Worm (Caenorhabditis elegans) whole organism, young adult: ENCODE results near the gene F58H7.1.

Experiments used
- C06A6.2 ChIP-seq: fragments of 200-800 bp; sonication (Bioruptor generic); conservative IDR thresholded peaks from 2 replicates; pipeline ENCODE4 v1.3.6; 2022; ENCODE audit warnings: missing genetic modification characterization, missing compliant biosample characterization
- C17E4.6 ChIP-seq: fragments of 200-800 bp; sonication (Bioruptor generic); IDR thresholded peaks from 2 replicates; pipeline ENCODE4 v1.3.6; 2022; ENCODE audit warnings: missing genetic modification reagents, missing genetic modification characterization, missing compliant biosample characterization
- F10E7.11 ChIP-seq: sonication (generic microtip); optimal IDR thresholded peaks from 2 replicates; lab custom pipeline; 2017; ENCODE audit warnings: mild to moderate bottlenecking, missing genetic modification characterization, moderate library complexity, missing compliant biosample characterization
- F23B12.7 ChIP-seq: sonication (generic microtip); optimal IDR thresholded peaks from 2 replicates; lab custom pipeline; 2017; ENCODE audit warnings: missing genetic modification characterization, mild to moderate bottlenecking, missing compliant biosample characterization, antibody characterized with exemption, moderate library complexity; ENCODE audit not compliant: insufficient read depth
- F37B4.10 ChIP-seq: fragments of 200-800 bp; sonication (Bioruptor generic); IDR thresholded peaks from 2 replicates; pipeline ENCODE4 v1.3.6; 2022; ENCODE audit warnings: missing genetic modification characterization, missing compliant biosample characterization
- F39B2.1 ChIP-seq: fragments of 200-800 bp; sonication (Bioruptor generic); IDR thresholded peaks from 2 replicates; pipeline ENCODE4 v1.3.6; 2022; ENCODE audit warnings: missing genetic modification reagents, missing genetic modification characterization, missing compliant biosample characterization
- F49E8.2 ChIP-seq: sonication (generic microtip); optimal IDR thresholded peaks from 3 replicates; lab custom pipeline; 2017; ENCODE audit warnings: missing genetic modification characterization, mild to moderate bottlenecking, missing compliant biosample characterization, antibody characterized with exemption, moderate library complexity; ENCODE audit not compliant: insufficient read depth
- F55B11.4 ChIP-seq: sonication (generic microtip); optimal IDR thresholded peaks from 2 replicates; lab custom pipeline; 2016; ENCODE audit warnings: missing compliant biosample characterization, missing genetic modification characterization, borderline replicate concordance; ENCODE audit not compliant: insufficient read depth
- F57A8.1 ChIP-seq: fragments of 200-800 bp; sonication (Bioruptor generic); optimal IDR thresholded peaks from 2 replicates; lab custom pipeline; 2018; ENCODE audit warnings: mild to moderate bottlenecking, missing genetic modification characterization, moderate library complexity, missing compliant biosample characterization
- T07F8.4 ChIP-seq: sonication (generic microtip); optimal IDR thresholded peaks from 2 replicates; lab custom pipeline; 2016; ENCODE audit warnings: mild to moderate bottlenecking, missing genetic modification characterization, moderate library complexity, missing compliant biosample characterization
- Y53G8AR.9 ChIP-seq: fragments of 200-800 bp; sonication (Bioruptor generic); conservative IDR thresholded peaks from 2 replicates; pipeline ENCODE4 v1.3.6; 2022; ENCODE audit warnings: missing genetic modification reagents, missing genetic modification characterization, missing compliant biosample characterization
- Y67H2A.10 ChIP-seq: fragments of 200-800 bp; sonication (Bioruptor generic); conservative IDR thresholded peaks from 2 replicates; pipeline ENCODE4 v1.3.6; 2022; ENCODE audit warnings: missing genetic modification reagents, missing genetic modification characterization, missing compliant biosample characterization
- athp-1 ChIP-seq: sonication (generic microtip); optimal IDR thresholded peaks from 2 replicates; lab custom pipeline; 2017; ENCODE audit warnings: mild to moderate bottlenecking, missing genetic modification characterization, missing compliant biosample characterization
- attf-6 ChIP-seq: fragments of 200-800 bp; sonication (Bioruptor generic); IDR thresholded peaks from 2 replicates; pipeline ENCODE4 v1.3.6; 2022; ENCODE audit warnings: missing genetic modification reagents, missing genetic modification characterization, missing compliant biosample characterization
- ceh-40 ChIP-seq: fragments of 200-800 bp; sonication (Bioruptor generic); IDR thresholded peaks from 2 replicates; pipeline ENCODE4 v1.3.6; 2022; ENCODE audit warnings: missing genetic modification characterization, missing compliant biosample characterization
- ceh-91 ChIP-seq: fragments of 200-800 bp; sonication (Bioruptor generic); IDR thresholded peaks from 2 replicates; pipeline ENCODE4 v1.3.6; 2022; ENCODE audit warnings: missing genetic modification reagents, missing genetic modification characterization, missing compliant biosample characterization
- dpff-1 ChIP-seq: sonication (generic microtip); optimal IDR thresholded peaks from 2 replicates; lab custom pipeline; 2017; ENCODE audit warnings: mild to moderate bottlenecking, missing genetic modification characterization, missing compliant biosample characterization
- efl-1 ChIP-seq: fragments of 150-350 bp; optimal IDR thresholded peaks from 2 replicates; lab custom pipeline; 2014; ENCODE audit warnings: missing biosample characterization, missing genetic modification reagents, missing genetic modification characterization
- egl-18 ChIP-seq: fragments of 200-800 bp; sonication (Bioruptor generic); IDR thresholded peaks from 2 replicates; pipeline ENCODE4 v1.3.6; 2022; ENCODE audit warnings: missing genetic modification reagents, missing genetic modification characterization, missing compliant biosample characterization
- ekl-4 ChIP-seq: fragments of 200-800 bp; sonication (Bioruptor generic); IDR thresholded peaks from 2 replicates; pipeline ENCODE4 v1.3.6; 2022; ENCODE audit warnings: missing genetic modification reagents, missing genetic modification characterization, missing compliant biosample characterization
- him-1 ChIP-seq: sonication (generic microtip); optimal IDR thresholded peaks from 2 replicates; lab custom pipeline; 2016; ENCODE audit warnings: missing genotype, missing genetic modification reagents, missing genetic modification characterization, missing compliant biosample characterization
- let-607 ChIP-seq, 2 experiments: fragments of 200-800 bp in 1 of 2; sonication (Bioruptor generic) in 1 of 2; sonication (generic microtip) in 1 of 2; optimal IDR thresholded peaks; 2 replicates each; lab custom pipeline; 2016 to 2018; ENCODE audit warnings: mild to moderate bottlenecking in 2 of 2, missing compliant biosample characterization in 2 of 2, missing genetic modification characterization in 2 of 2, moderate library complexity in 2 of 2, missing genotype in 1 of 2
- lin-26 ChIP-seq: fragments of 200-800 bp; sonication (Bioruptor generic); IDR thresholded peaks from 2 replicates; pipeline ENCODE4 v1.3.6; 2022; ENCODE audit warnings: missing genetic modification reagents, missing genetic modification characterization, missing compliant biosample characterization
- lin-40 ChIP-seq: sonication (generic microtip); optimal IDR thresholded peaks from 2 replicates; lab custom pipeline; 2016; ENCODE audit warnings: missing genetic modification characterization, mild to moderate bottlenecking, missing compliant biosample characterization, missing genotype, missing genetic modification reagents
- lir-1 ChIP-seq: fragments of 200-800 bp; sonication (Bioruptor generic); conservative IDR thresholded peaks from 2 replicates; pipeline ENCODE4 v1.3.6; 2022; ENCODE audit warnings: missing genetic modification reagents, missing genetic modification characterization, missing compliant biosample characterization
- madf-3 ChIP-seq: fragments of 200-800 bp; sonication (Bioruptor generic); IDR thresholded peaks from 2 replicates; pipeline ENCODE4 v1.3.6; 2022; ENCODE audit warnings: missing genetic modification reagents, missing genetic modification characterization, missing compliant biosample characterization
- mel-28 ChIP-seq: sonication (generic microtip); optimal IDR thresholded peaks from 2 replicates; lab custom pipeline; 2016; ENCODE audit warnings: borderline replicate concordance, mild to moderate bottlenecking, missing genetic modification characterization, missing compliant biosample characterization
- nfya-2 ChIP-seq: fragments of 200-800 bp; sonication (Bioruptor generic); IDR thresholded peaks from 2 replicates; pipeline ENCODE4 v1.3.6; 2022; ENCODE audit warnings: missing genetic modification reagents, missing genetic modification characterization, missing compliant biosample characterization
- nhr-120 ChIP-seq: fragments of 200-800 bp; sonication (Bioruptor generic); IDR thresholded peaks from 2 replicates; pipeline ENCODE4 v1.3.6; 2022; ENCODE audit warnings: missing genetic modification characterization, missing compliant biosample characterization
- nhr-27 ChIP-seq: fragments of 200-800 bp; sonication (Bioruptor generic); optimal IDR thresholded peaks from 2 replicates; lab custom pipeline; 2018; ENCODE audit warnings: mild to moderate bottlenecking, missing genetic modification characterization, moderate library complexity, missing compliant biosample characterization
- repo-1 ChIP-seq: sonication (generic microtip); optimal IDR thresholded peaks from 2 replicates; lab custom pipeline; 2017; ENCODE audit warnings: mild to moderate bottlenecking, missing genetic modification characterization, missing compliant biosample characterization
- rpc-1 ChIP-seq, 2 experiments: fragments of 150-350 bp in 1 of 2; sonication (generic microtip) in 1 of 2; optimal IDR thresholded peaks; 2 replicates each; lab custom pipeline; 2014 to 2018; ENCODE audit warnings: missing biosample characterization in 1 of 2, missing genetic modification characterization in 1 of 2, missing genetic modification reagents in 1 of 2, missing genotype in 1 of 2
- tbp1 ChIP-seq: fragments of 200-800 bp; sonication (Bioruptor generic); optimal IDR thresholded peaks from 2 replicates; lab custom pipeline; 2018; ENCODE audit warnings: mild to moderate bottlenecking, missing genetic modification characterization, missing compliant biosample characterization
- tlf-1 ChIP-seq: fragments of 200-800 bp; sonication (Bioruptor generic); optimal IDR thresholded peaks from 2 replicates; lab custom pipeline; 2018; ENCODE audit warnings: mild to moderate bottlenecking, missing genetic modification characterization, missing compliant biosample characterization
- unc-130 ChIP-seq: sonication (generic microtip); optimal IDR thresholded peaks from 2 replicates; lab custom pipeline; 2016; ENCODE audit warnings: missing genetic modification reagents, missing genetic modification characterization, missing compliant biosample characterization
- unc-62 ChIP-seq: fragments of 150-350 bp; optimal IDR thresholded peaks from 2 replicates; lab custom pipeline; 2014; ENCODE audit warnings: missing biosample characterization, missing genetic modification reagents, missing genetic modification characterization
- xnd-1 ChIP-seq: sonication (generic microtip); optimal IDR thresholded peaks from 2 replicates; lab custom pipeline; 2016; ENCODE audit warnings: missing genotype, missing genetic modification reagents, missing genetic modification characterization, missing compliant biosample characterization
- ztf-18 ChIP-seq: sonication (generic microtip); optimal IDR thresholded peaks from 2 replicates; lab custom pipeline; 2016; ENCODE audit warnings: missing genotype, mild to moderate bottlenecking, missing genetic modification characterization, missing compliant biosample characterization
- ztf-25 ChIP-seq: fragments of 200-800 bp; sonication (Bioruptor generic); IDR thresholded peaks from 2 replicates; pipeline ENCODE4 v1.3.6; 2022; ENCODE audit warnings: missing genetic modification reagents, missing genetic modification characterization, missing compliant biosample characterization
- ztf-26 ChIP-seq: sonication (generic microtip); optimal IDR thresholded peaks from 2 replicates; lab custom pipeline; 2017; ENCODE audit warnings: missing genetic modification characterization, missing compliant biosample characterization
- ztf-3 ChIP-seq: fragments of 200-800 bp; sonication (Bioruptor generic); optimal IDR thresholded peaks from 2 replicates; lab custom pipeline; 2018; ENCODE audit warnings: mild to moderate bottlenecking, missing genetic modification characterization, missing compliant biosample characterization

Gene F58H7.1

DNA sequence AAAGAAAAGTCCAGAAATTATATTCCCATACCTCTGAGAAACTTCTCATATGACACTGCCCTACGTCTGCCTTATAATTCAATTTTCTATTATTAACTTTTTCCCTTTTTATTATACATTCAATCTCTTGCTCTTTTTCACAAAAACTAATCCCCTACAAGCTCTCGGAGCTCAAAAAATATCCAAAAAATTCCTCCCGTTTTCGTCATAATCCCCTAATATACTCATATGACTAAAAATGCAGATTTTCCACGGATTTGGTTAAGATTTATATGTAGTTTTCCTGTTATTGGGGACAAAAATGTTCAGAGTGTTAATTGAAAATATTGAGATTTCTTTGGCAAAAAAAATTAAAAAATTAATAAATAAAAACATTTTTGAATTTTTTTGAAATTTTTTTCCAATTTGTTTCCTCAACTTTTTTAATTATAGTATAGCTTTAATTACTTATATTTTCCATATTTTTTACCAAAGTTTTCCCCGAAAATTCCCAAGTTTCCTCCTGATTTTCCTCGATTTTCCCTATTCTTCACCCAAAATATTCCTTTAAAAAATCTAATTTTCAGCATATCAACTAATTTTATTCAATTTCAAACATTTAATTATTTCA, 11.2 kb downstream of the F58H7.1 start, which contains the start of gene lgc-30:
Gene lgc-30, plus strand, starts transcription at position 560 of the 610 bp plus-strand sequence.
- TF ChIP-seq ekl-4 (GFP tag; lab: Robert Waterston, UW) (no peak), mel-28 (tag; lab: Kevin White, UChicago) (no peak), ztf-3 (no peak), F57A8.1 (GFP tag; lab: Kevin White, UChicago) (no peak), F37B4.10 (no peak), C17E4.6 (no peak), Y53G8AR.9 (GFP tag; lab: Robert Waterston, UW) (no peak), nhr-120 (GFP tag; lab: Robert Waterston, UW) (no peak), F10E7.11 (no peak), tlf-1 (GFP tag; lab: Kevin White, UChicago) (no peak), xnd-1 (no peak), madf-3 (no peak), efl-1 (GFP tag; lab: Kevin White, UChicago) (no peak), ceh-91 (GFP tag; lab: Robert Waterston, UW) (no peak), tbp1 (GFP tag; lab: Kevin White, UChicago) (no peak)

DNA sequence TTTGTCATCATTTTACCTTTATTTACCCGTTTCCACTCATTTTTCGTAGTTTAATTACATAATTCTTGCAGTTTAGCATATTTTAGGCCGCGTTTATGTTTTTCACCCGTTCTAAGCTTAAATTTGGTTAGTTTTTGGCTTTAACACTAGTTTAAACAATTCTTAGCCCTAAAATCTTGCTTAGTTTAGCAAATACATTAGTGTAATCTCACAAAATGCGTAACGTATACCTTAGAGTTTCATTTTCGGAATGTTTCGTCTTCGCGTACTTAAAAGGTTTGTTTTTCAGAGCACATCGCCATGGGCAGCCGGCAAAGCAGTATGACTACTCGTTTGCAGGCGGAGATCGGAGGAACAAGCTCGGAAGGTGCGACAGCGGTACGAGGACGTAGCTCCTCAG, 15.9 kb downstream of the F58H7.1 start, which contains the start of gene F58H7.5:
Gene F58H7.5, plus strand, starts transcription at position 301 of the 400 bp plus-strand sequence.
- no peak for TF ChIP-seq C17E4.6
- no peak for TF ChIP-seq F23B12.7 (tag; lab: Kevin White, UChicago)
- TF ChIP-seq ztf-18 = no peak
- no peak for TF ChIP-seq let-607 (tag; optimal IDR thresholded peaks at IDR 0.05; lab: Kevin White, UChicago)
- TF ChIP-seq repo-1 (tag; lab: Kevin White, UChicago) = no peak
- no peak for TF ChIP-seq nfya-2 (GFP tag; lab: Robert Waterston, UW)
- TF ChIP-seq unc-130 (GFP tag; lab: Kevin White, UChicago) = no peak
- TF ChIP-seq T07F8.4 (tag; lab: Kevin White, UChicago) = no peak
- no peak for TF ChIP-seq him-1 (tag; lab: Kevin White, UChicago)
- no peak for TF ChIP-seq F49E8.2 (tag; lab: Kevin White, UChicago)
- no peak for TF ChIP-seq F55B11.4 (tag; lab: Kevin White, UChicago)
- no peak for TF ChIP-seq ekl-4 (GFP tag; lab: Robert Waterston, UW)
- TF ChIP-seq ztf-25 = no peak
- no peak for TF ChIP-seq unc-62
- TF ChIP-seq nhr-27 (tag; lab: Kevin White, UChicago) = no peak
- no peak for TF ChIP-seq athp-1 (tag; lab: Kevin White, UChicago)
- no peak for TF ChIP-seq lin-26

DNA sequence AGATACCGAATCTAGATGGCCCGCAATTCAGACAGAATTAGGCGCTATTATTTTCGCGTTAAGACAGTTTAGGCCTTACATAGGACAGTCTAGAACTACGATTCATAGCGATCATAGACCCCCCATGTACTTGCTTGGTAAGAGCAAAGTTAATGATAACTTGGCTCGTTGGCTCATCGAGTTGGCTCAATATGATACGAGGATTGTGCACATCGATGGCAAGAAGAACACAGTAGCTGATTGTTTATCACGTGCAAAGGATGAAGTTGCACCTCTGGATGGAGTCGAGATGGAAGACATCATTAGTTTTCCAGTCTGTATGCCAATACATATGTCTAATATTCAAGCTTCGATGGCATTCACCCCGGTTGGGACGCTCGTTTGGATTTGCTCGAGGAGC, 18.0 kb downstream of the F58H7.1 start:
- TF ChIP-seq C06A6.2 (GFP tag; lab: Robert Waterston, UW) (no peak), Y53G8AR.9 (GFP tag; lab: Robert Waterston, UW) (no peak), lir-1 (no peak), lin-40 (no peak), dpff-1 (tag; lab: Kevin White, UChicago) (no peak), xnd-1 (no peak), rpc-1 (optimal IDR thresholded peaks at IDR 0.05; lab: Kevin White, UChicago) (no peak), rpc-1 (tag; optimal IDR thresholded peaks at IDR 0.05; lab: Kevin White, UChicago) (no peak), egl-18 (no peak), F39B2.1 (no peak), Y67H2A.10 (no peak), ztf-26 (tag; lab: Kevin White, UChicago) (no peak), ceh-40 (GFP tag; lab: Robert Waterston, UW) (no peak), attf-6 (GFP tag; lab: Robert Waterston, UW) (no peak)
